Worm (Caenorhabditis elegans) whole organism, L4/young adult: Measurements from ENCODE around the gene T07F12.4.

ENCODE experiments used
- W03F9.2 ChIP-seq: fragments of 150-350 bp; optimal IDR thresholded peaks from 2 replicates; lab custom pipeline; 2014; ENCODE audit warnings: missing biosample characterization, missing genetic modification characterization
- him-1 ChIP-seq: sonication (generic microtip); optimal IDR thresholded peaks from 2 replicates; lab custom pipeline; 2016; ENCODE audit warnings: missing genotype, missing genetic modification reagents, missing genetic modification characterization, missing compliant biosample characterization

DNA sequence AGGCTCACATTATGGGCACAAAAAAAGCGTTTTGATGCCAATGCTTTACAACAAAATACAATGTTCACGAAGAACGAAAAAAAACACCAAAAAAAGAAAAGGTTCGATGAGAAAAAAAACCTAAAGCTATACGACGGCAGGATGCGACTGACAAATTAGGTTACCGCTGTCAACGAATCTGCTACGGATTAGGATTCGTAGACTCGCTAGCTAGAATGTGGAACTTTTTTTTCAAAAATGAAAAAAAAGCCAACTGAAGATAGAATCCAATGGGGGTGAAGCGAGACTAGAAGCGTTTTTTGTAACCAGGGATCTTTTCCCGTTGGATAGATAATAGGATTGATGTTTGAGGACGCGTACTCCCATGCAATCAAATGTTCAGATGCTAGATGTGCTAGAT lies 1.4 kb upstream of the T07F12.4 start:
- TF ChIP-seq him-1 (tag; lab: Kevin White, UChicago) (no peak), W03F9.2 (tag; lab: Kevin White, UChicago) (no peak)
